Worm (Caenorhabditis elegans) whole organism, L2 larva: ENCODE measurements around the gene ZK632.10.

ENCODE experiments used
- C34F6.9 ChIP-seq: fragments of 150-350 bp; optimal IDR thresholded peaks from 2 replicates; lab custom pipeline; 2014; ENCODE audit warnings: missing biosample characterization, missing genetic modification characterization
- F13H6.1 ChIP-seq: sonication (generic microtip); optimal IDR thresholded peaks from 2 replicates; lab custom pipeline; 2016; ENCODE audit warnings: missing genetic modification characterization, missing compliant biosample characterization
- R02D3.7 ChIP-seq: fragments of 150-350 bp; optimal IDR thresholded peaks from 2 replicates; lab custom pipeline; 2014; ENCODE audit warnings: missing biosample characterization, missing genetic modification characterization
- Y55F3AM.14 ChIP-seq: fragments of 200-800 bp; sonication (Bioruptor generic); optimal IDR thresholded peaks from 2 replicates; lab custom pipeline; 2018; ENCODE audit warnings: mild to moderate bottlenecking, missing genetic modification characterization, missing compliant biosample characterization
- ZK546.5 ChIP-seq: sonication (generic microtip); optimal IDR thresholded peaks from 2 replicates; lab custom pipeline; 2017; ENCODE audit warnings: missing biosample characterization, missing genetic modification characterization
- alr-1 ChIP-seq: fragments of 150-350 bp; optimal IDR thresholded peaks from 2 replicates; lab custom pipeline; 2014; ENCODE audit warnings: missing biosample characterization, missing genetic modification characterization
- aly-2 ChIP-seq: fragments of 150-350 bp; optimal IDR thresholded peaks from 2 replicates; lab custom pipeline; 2014; ENCODE audit warnings: missing biosample characterization, missing genetic modification characterization
- ama-1 ChIP-seq: fragments of 150-350 bp; optimal IDR thresholded peaks from 2 replicates; lab custom pipeline; 2018; ENCODE audit warnings: inconsistent platforms
- blmp-1 ChIP-seq: sonication (generic microtip); optimal IDR thresholded peaks from 2 replicates; lab custom pipeline; 2017; ENCODE audit warnings: missing genetic modification characterization, mild to moderate bottlenecking, missing compliant biosample characterization, antibody characterized with exemption, moderate library complexity; ENCODE audit not compliant: insufficient read depth
- ceh-16 ChIP-seq: fragments of 150-350 bp; optimal IDR thresholded peaks from 2 replicates; lab custom pipeline; 2014; ENCODE audit warnings: missing biosample characterization, missing genetic modification characterization
- ceh-82 ChIP-seq: fragments of 150-350 bp; optimal IDR thresholded peaks from 2 replicates; lab custom pipeline; 2014; ENCODE audit warnings: missing biosample characterization, missing genetic modification characterization
- crh-2 ChIP-seq: sonication (generic microtip); optimal IDR thresholded peaks from 2 replicates; lab custom pipeline; 2017; ENCODE audit warnings: missing biosample characterization, missing genetic modification characterization
- dmd-4 ChIP-seq: sonication (generic microtip); optimal IDR thresholded peaks from 2 replicates; lab custom pipeline; 2017; ENCODE audit warnings: missing biosample characterization, missing genetic modification characterization
- egl-27 ChIP-seq: sonication (generic microtip); optimal IDR thresholded peaks from 3 replicates; lab custom pipeline; 2017; ENCODE audit warnings: missing biosample characterization, missing genetic modification reagents, missing genetic modification characterization
- elt-1 ChIP-seq: fragments of 150-350 bp; optimal IDR thresholded peaks from 2 replicates; lab custom pipeline; 2014; ENCODE audit warnings: missing biosample characterization, missing genetic modification characterization
- elt-3 ChIP-seq: sonication (generic microtip); optimal IDR thresholded peaks from 2 replicates; lab custom pipeline; 2017; ENCODE audit warnings: missing biosample characterization, missing genetic modification characterization
- fos-1 ChIP-seq: fragments of 150-350 bp; optimal IDR thresholded peaks from 2 replicates; lab custom pipeline; 2014; ENCODE audit warnings: missing biosample characterization, missing genetic modification characterization
- gmeb-1 ChIP-seq: fragments of 150-350 bp; optimal IDR thresholded peaks from 2 replicates; lab custom pipeline; 2014; ENCODE audit warnings: missing biosample characterization, missing genetic modification characterization
- lin-11 ChIP-seq: fragments of 150-350 bp; sonication (generic microtip); optimal IDR thresholded peaks from 2 replicates; lab custom pipeline; 2014; ENCODE audit warnings: missing biosample characterization, missing genetic modification characterization, inconsistent platforms, mixed read lengths
- lin-13 ChIP-seq: fragments of 150-350 bp; optimal IDR thresholded peaks from 2 replicates; lab custom pipeline; 2014; ENCODE audit warnings: missing biosample characterization, missing genetic modification reagents, missing genetic modification characterization
- lin-39 ChIP-seq: fragments of 150-350 bp; optimal IDR thresholded peaks from 2 replicates; lab custom pipeline; 2014; ENCODE audit warnings: missing biosample characterization, missing genetic modification reagents, missing genetic modification characterization
- lsy-2 ChIP-seq, 2 experiments: fragments of 150-350 bp in 1 of 2; sonication (generic microtip) in 1 of 2; optimal IDR thresholded peaks; 2 replicates each; lab custom pipeline; 2014 to 2017; ENCODE audit warnings: missing biosample characterization in 2 of 2, missing genetic modification characterization in 2 of 2
- mab-5 ChIP-seq: fragments of 150-350 bp; optimal IDR thresholded peaks from 2 replicates; lab custom pipeline; 2014; ENCODE audit warnings: missing biosample characterization, missing genetic modification characterization
- mbf-1 ChIP-seq: sonication (generic microtip); optimal IDR thresholded peaks from 2 replicates; lab custom pipeline; 2017; ENCODE audit warnings: missing biosample characterization, missing genetic modification characterization
- mdl-1 ChIP-seq, 2 experiments: fragments of 150-350 bp in 1 of 2; sonication (generic microtip) in 1 of 2; optimal IDR thresholded peaks; 2 replicates each; lab custom pipeline; 2017; ENCODE audit warnings: missing biosample characterization in 2 of 2, missing genetic modification characterization in 2 of 2
- nhr-10 ChIP-seq: sonication (generic microtip); optimal IDR thresholded peaks from 2 replicates; lab custom pipeline; 2017; ENCODE audit warnings: missing biosample characterization, missing genetic modification characterization
- nhr-11 ChIP-seq: fragments of 150-350 bp; optimal IDR thresholded peaks from 2 replicates; lab custom pipeline; 2014; ENCODE audit warnings: missing biosample characterization, missing genetic modification characterization
- nhr-12 ChIP-seq: fragments of 150-350 bp; optimal IDR thresholded peaks from 2 replicates; lab custom pipeline; 2014; ENCODE audit warnings: missing biosample characterization, missing genetic modification characterization
- nhr-129 ChIP-seq: fragments of 150-350 bp; optimal IDR thresholded peaks from 2 replicates; lab custom pipeline; 2014; ENCODE audit warnings: missing biosample characterization, missing genetic modification characterization
- nhr-21 ChIP-seq: fragments of 150-350 bp; optimal IDR thresholded peaks from 2 replicates; lab custom pipeline; 2014; ENCODE audit warnings: missing biosample characterization, missing genetic modification characterization
- nhr-23 ChIP-seq: fragments of 150-350 bp; optimal IDR thresholded peaks from 2 replicates; lab custom pipeline; 2014; ENCODE audit warnings: missing biosample characterization, missing genetic modification reagents, missing genetic modification characterization
- nhr-237 ChIP-seq: fragments of 150-350 bp; optimal IDR thresholded peaks from 2 replicates; lab custom pipeline; 2014; ENCODE audit warnings: missing biosample characterization, missing genetic modification characterization
- nhr-25 ChIP-seq: fragments of 150-350 bp; sonication (generic microtip); optimal IDR thresholded peaks from 3 replicates; lab custom pipeline; 2014; ENCODE audit warnings: missing biosample characterization, missing genetic modification characterization
- nhr-6 ChIP-seq: fragments of 150-350 bp; optimal IDR thresholded peaks from 2 replicates; lab custom pipeline; 2014; ENCODE audit warnings: missing biosample characterization, missing genetic modification characterization
- nhr-77 ChIP-seq: fragments of 150-350 bp; optimal IDR thresholded peaks from 2 replicates; lab custom pipeline; 2014; ENCODE audit warnings: missing biosample characterization, missing genetic modification characterization
- peb-1 ChIP-seq: fragments of 150-350 bp; optimal IDR thresholded peaks from 2 replicates; lab custom pipeline; 2014; ENCODE audit warnings: missing biosample characterization, missing genetic modification characterization
- sem-4 ChIP-seq: fragments of 150-350 bp; optimal IDR thresholded peaks from 2 replicates; lab custom pipeline; 2014; ENCODE audit warnings: missing biosample characterization, missing genetic modification reagents, missing genetic modification characterization
- skn-1 ChIP-seq: sonication (generic microtip); optimal IDR thresholded peaks from 2 replicates; lab custom pipeline; 2017; ENCODE audit warnings: missing biosample characterization, missing genetic modification characterization
- sma-3 ChIP-seq: sonication (generic microtip); optimal IDR thresholded peaks from 2 replicates; lab custom pipeline; 2016; ENCODE audit warnings: missing genetic modification reagents, missing genetic modification characterization, missing compliant biosample characterization
- sma-9 ChIP-seq, 2 experiments: fragments of 150-350 bp in 1 of 2; sonication (generic microtip) in 1 of 2; optimal IDR thresholded peaks; 2 replicates each; lab custom pipeline; 2014 to 2016; ENCODE audit warnings: missing genetic modification characterization in 2 of 2, mild to moderate bottlenecking in 1 of 2, missing biosample characterization in 1 of 2, missing compliant biosample characterization in 1 of 2, missing genetic modification reagents in 1 of 2, moderate library complexity in 1 of 2
- snpc-4 ChIP-seq: fragments of 150-350 bp; optimal IDR thresholded peaks from 2 replicates; lab custom pipeline; 2014; ENCODE audit warnings: missing biosample characterization, missing genetic modification characterization
- unc-39 ChIP-seq: fragments of 150-350 bp; optimal IDR thresholded peaks from 2 replicates; lab custom pipeline; 2014; ENCODE audit warnings: missing biosample characterization, missing genetic modification characterization
- unc-55 ChIP-seq: fragments of 150-350 bp; sonication (generic microtip); optimal IDR thresholded peaks from 3 replicates; lab custom pipeline; 2014; ENCODE audit warnings: missing biosample characterization, missing genetic modification reagents, missing genetic modification characterization
- unc-62 ChIP-seq: fragments of 150-350 bp; optimal IDR thresholded peaks from 2 replicates; lab custom pipeline; 2014; ENCODE audit warnings: missing biosample characterization, missing genetic modification reagents, missing genetic modification characterization
- zag-1 ChIP-seq: fragments of 150-350 bp; optimal IDR thresholded peaks from 2 replicates; lab custom pipeline; 2014; ENCODE audit warnings: missing biosample characterization, missing genetic modification characterization
- ztf-1 ChIP-seq: fragments of 200-800 bp; sonication (Bioruptor generic); conservative IDR thresholded peaks from 2 replicates; pipeline ENCODE4 v1.3.6; 2022; ENCODE audit warnings: missing genetic modification characterization, missing compliant biosample characterization
- ztf-11 ChIP-seq: sonication (generic microtip); optimal IDR thresholded peaks from 2 replicates; lab custom pipeline; 2017; ENCODE audit warnings: missing biosample characterization, missing genetic modification characterization
- ztf-4 ChIP-seq: fragments of 150-350 bp; optimal IDR thresholded peaks from 2 replicates; lab custom pipeline; 2014; ENCODE audit warnings: missing biosample characterization, missing genetic modification characterization

The ZK632.10 gene

ce11 chrIII:9826005-9826404, 1.5 kb downstream of the ZK632.10 start:
- TF ChIP-seq skn-1 (tag; lab: Kevin White, UChicago) (no peak), fos-1 (tag; lab: Kevin White, UChicago) (peak; percentile 3), nhr-77 (no peak), dmd-4 (tag; lab: Kevin White, UChicago) (no peak), aly-2 (no peak), F13H6.1 (tag; lab: Kevin White, UChicago) (peak; percentile 61), nhr-21 (tag; lab: Kevin White, UChicago) (no peak), ama-1 (lab: Kevin White, UChicago) (peak; percentile 93), elt-3 (tag; lab: Kevin White, UChicago) (no peak), gmeb-1 (tag; lab: Kevin White, UChicago) (peak; percentile 23), crh-2 (tag; lab: Kevin White, UChicago) (peak; percentile 68), snpc-4 (tag; lab: Kevin White, UChicago) (no peak), unc-62 (GFP tag; lab: Kevin White, UChicago) (no peak), mdl-1 (tag; optimal IDR thresholded peaks at IDR 0.05; lab: Kevin White, UChicago) (peak in 1 of 2 experiments; percentile 46), lin-13 (peak; percentile 18), zag-1 (tag; lab: Kevin White, UChicago) (no peak), blmp-1 (tag; lab: Kevin White, UChicago) (no peak), ztf-4 (tag; lab: Kevin White, UChicago) (peak; percentile 65), nhr-237 (no peak), ceh-16 (tag; lab: Kevin White, UChicago) (no peak), mbf-1 (no peak), nhr-10 (tag; lab: Kevin White, UChicago) (no peak), peb-1 (tag; lab: Kevin White, UChicago) (no peak), Y55F3AM.14 (peak; percentile 82), egl-27 (no peak), ceh-82 (tag; lab: Kevin White, UChicago) (no peak), lsy-2 (tag; optimal IDR thresholded peaks at IDR 0.05; lab: Kevin White, UChicago) (peak in 1 of 2 experiments; percentile 79), nhr-11 (no peak), sma-3 (GFP tag; lab: Kevin White, UChicago) (peak; percentile 46), unc-55 (GFP tag; lab: Kevin White, UChicago) (peak; percentile 34), nhr-25 (tag; lab: Kevin White, UChicago) (no peak), ztf-11 (no peak), nhr-6 (tag; lab: Kevin White, UChicago) (no peak), nhr-12 (tag; lab: Kevin White, UChicago) (no peak), lin-11 (tag; lab: Kevin White, UChicago) (no peak), lin-39 (tag; lab: Kevin White, UChicago) (no peak), unc-39 (tag; lab: Kevin White, UChicago) (no peak), alr-1 (tag; lab: Kevin White, UChicago) (no peak), R02D3.7 (no peak), nhr-129 (peak; percentile 83), ZK546.5 (no peak), nhr-23 (tag; lab: Kevin White, UChicago) (no peak), sma-9 (GFP tag; optimal IDR thresholded peaks at IDR 0.05; lab: Kevin White, UChicago) (peak; percentile 52), sma-9 (tag; optimal IDR thresholded peaks at IDR 0.05; lab: Kevin White, UChicago) (no peak), sem-4 (peak; percentile 6), C34F6.9 (tag; lab: Kevin White, UChicago) (peak; percentile 71), ztf-1 (GFP tag; lab: Robert Waterston, UW) (no peak), mab-5 (tag; lab: Kevin White, UChicago) (peak; percentile 32), elt-1 (tag; lab: Kevin White, UChicago) (no peak)
- TF ChIP-seq, all 48 proteins: peak for 17
